Fruit fly (Drosophila melanogaster) whole organism, embryonic: ENCODE data around the gene SmD1.

Experiments used
- CG10267 ChIP-seq: fragments of 200-800 bp; sonication (Bioruptor generic); optimal IDR thresholded peaks from 2 replicates; lab custom pipeline; 2018; ENCODE audit warnings: missing biosample characterization, mild to moderate bottlenecking, missing genetic modification characterization, moderate library complexity
- CG10959 ChIP-seq: fragments of 200-800 bp; sonication (Bioruptor generic); IDR thresholded peaks from 2 replicates; pipeline ENCODE4 v1.3.6; 2022; ENCODE audit warnings: missing biosample characterization, missing genetic modification characterization
- CG11093 ChIP-seq: fragments of 200-800 bp; sonication (Bioruptor generic); IDR thresholded peaks from 3 replicates; pipeline ENCODE4 v1.3.6; 2022; ENCODE audit warnings: missing biosample characterization, missing genetic modification characterization
- CG11723 ChIP-seq: fragments of 200-800 bp; sonication (Bioruptor generic); optimal IDR thresholded peaks from 2 replicates; lab custom pipeline; 2017; ENCODE audit warnings: missing biosample characterization, mild to moderate bottlenecking, missing genetic modification characterization
- CG1233 ChIP-seq: fragments of 200-800 bp; sonication (Bioruptor generic); optimal IDR thresholded peaks from 4 replicates; lab custom pipeline; 2018; ENCODE audit warnings: missing biosample characterization, mild to moderate bottlenecking, missing genetic modification characterization
- CG13123 ChIP-seq: fragments of 200-800 bp; sonication (Bioruptor generic); optimal IDR thresholded peaks from 2 replicates; lab custom pipeline; 2016; ENCODE audit warnings: missing biosample characterization, missing genetic modification characterization
- CG15269 ChIP-seq: fragments of 200-800 bp; sonication (Bioruptor generic); optimal IDR thresholded peaks from 2 replicates; lab custom pipeline; 2018; ENCODE audit warnings: missing biosample characterization, mild to moderate bottlenecking, missing genetic modification characterization, moderate library complexity
- CG15479 ChIP-seq: fragments of 200-800 bp; sonication (Bioruptor generic); optimal IDR thresholded peaks from 3 replicates; lab custom pipeline; 2019; ENCODE audit warnings: missing biosample characterization, mild to moderate bottlenecking, missing genetic modification characterization, moderate library complexity
- CG18262 ChIP-seq: fragments of 200-800 bp; optimal IDR thresholded peaks from 3 replicates; lab custom pipeline; 2019; ENCODE audit warnings: missing biosample characterization, mild to moderate bottlenecking, missing genetic modification characterization, moderate library complexity
- CG2116 ChIP-seq: fragments of 200-800 bp; sonication (Bioruptor generic); optimal IDR thresholded peaks from 3 replicates; lab custom pipeline; 2018; ENCODE audit warnings: missing biosample characterization, mild to moderate bottlenecking, missing genetic modification characterization
- CG2129 ChIP-seq: fragments of 200-800 bp; sonication (Bioruptor generic); IDR thresholded peaks from 2 replicates; pipeline ENCODE4 v1.3.6; 2022; ENCODE audit warnings: missing biosample characterization, missing genetic modification characterization; ENCODE audit not compliant: partially characterized antibody
- CG2712 ChIP-seq: fragments of 200-800 bp; optimal IDR thresholded peaks from 3 replicates; lab custom pipeline; 2019; ENCODE audit warnings: missing biosample characterization, mild to moderate bottlenecking, missing genetic modification characterization, moderate library complexity
- CG30020 ChIP-seq: fragments of 200-800 bp; optimal IDR thresholded peaks from 2 replicates; lab custom pipeline; 2019; ENCODE audit warnings: missing biosample characterization, mild to moderate bottlenecking, missing genetic modification characterization, moderate library complexity
- CG31365 ChIP-seq: fragments of 200-800 bp; sonication (Bioruptor generic); optimal IDR thresholded peaks from 2 replicates; lab custom pipeline; 2018; ENCODE audit warnings: missing biosample characterization, mild to moderate bottlenecking, missing genetic modification characterization
- CG34224 ChIP-seq: fragments of 200-800 bp; sonication (Bioruptor generic); IDR thresholded peaks from 3 replicates; pipeline ENCODE4 v1.3.6; 2022; ENCODE audit warnings: missing biosample characterization, missing genetic modification characterization; ENCODE audit not compliant: partially characterized antibody
- CG4360 ChIP-seq: fragments of 200-800 bp; sonication (Bioruptor generic); IDR thresholded peaks from 2 replicates; pipeline ENCODE4 v1.3.6; 2022; ENCODE audit warnings: missing biosample characterization, missing genetic modification characterization
- CG4424 ChIP-seq: fragments of 200-800 bp; sonication (Bioruptor generic); optimal IDR thresholded peaks from 3 replicates; lab custom pipeline; 2016; ENCODE audit warnings: missing biosample characterization, missing genetic modification characterization
- CG6791 ChIP-seq: fragments of 200-800 bp; sonication (Bioruptor generic); IDR thresholded peaks from 3 replicates; pipeline ENCODE4 v1.3.6; 2022; ENCODE audit warnings: missing biosample characterization, missing genetic modification characterization; ENCODE audit not compliant: partially characterized antibody
- CG8089 ChIP-seq: fragments of 200-800 bp; sonication (Bioruptor generic); optimal IDR thresholded peaks from 3 replicates; lab custom pipeline; 2016; ENCODE audit warnings: missing biosample characterization, missing genetic modification characterization
- CG8765 ChIP-seq: fragments of 200-800 bp; sonication (Bioruptor generic); IDR thresholded peaks from 2 replicates; pipeline ENCODE4 v1.3.6; 2022; ENCODE audit warnings: missing biosample characterization, missing genetic modification characterization
- Dip3 ChIP-seq: fragments of 200-800 bp; sonication (Bioruptor generic); optimal IDR thresholded peaks from 3 replicates; lab custom pipeline; 2016; ENCODE audit warnings: missing biosample characterization, missing genetic modification characterization
- Doc3 ChIP-seq: fragments of 200-800 bp; sonication (Bioruptor generic); IDR thresholded peaks from 3 replicates; pipeline ENCODE4 v1.3.6; 2022; ENCODE audit warnings: missing biosample characterization, missing genetic modification characterization; ENCODE audit not compliant: partially characterized antibody
- E2f2 ChIP-seq: fragments of 200-800 bp; sonication (Bioruptor generic); IDR thresholded peaks from 2 replicates; pipeline ENCODE4 v1.3.6; 2022; ENCODE audit warnings: missing biosample characterization, missing genetic modification characterization
- Ets97D ChIP-seq: fragments of 200-800 bp; sonication (Bioruptor generic); optimal IDR thresholded peaks from 3 replicates; lab custom pipeline; 2016; ENCODE audit warnings: missing biosample characterization, missing genetic modification characterization
- Hr78 ChIP-seq, 2 experiments: fragments of 200-800 bp in 1 of 2; fragments of >200 bp in 1 of 2; sonication (Bioruptor generic) in 1 of 2; optimal IDR thresholded peaks; 2 replicates each; lab custom pipeline; 2017 to 2019; ENCODE audit warnings: missing biosample characterization in 2 of 2, missing genetic modification characterization in 2 of 2, mild to moderate bottlenecking in 1 of 2, moderate library complexity in 1 of 2
- Mes4 ChIP-seq: fragments of 200-800 bp; sonication (Bioruptor generic); optimal IDR thresholded peaks from 2 replicates; lab custom pipeline; 2016; ENCODE audit warnings: missing biosample characterization, missing genetic modification characterization
- Sin3A ChIP-seq: fragments of >200 bp; optimal IDR thresholded peaks from 2 replicates; lab custom pipeline; 2018
- Sry-δ ChIP-seq: fragments of 200-800 bp; sonication (Bioruptor generic); optimal IDR thresholded peaks from 2 replicates; lab custom pipeline; 2016; ENCODE audit warnings: missing biosample characterization, missing genetic modification characterization
- Ssrp ChIP-seq: fragments of 200-800 bp; sonication (Bioruptor generic); optimal IDR thresholded peaks from 2 replicates; lab custom pipeline; 2018; ENCODE audit warnings: missing biosample characterization, mild to moderate bottlenecking, missing genetic modification characterization, moderate library complexity
- Tbp ChIP-seq: fragments of >200 bp; optimal IDR thresholded peaks from 2 replicates; lab custom pipeline; 2018; ENCODE audit warnings: missing biosample characterization, missing genetic modification characterization
- ac ChIP-seq: fragments of 200-800 bp; sonication (Bioruptor generic); optimal IDR thresholded peaks from 3 replicates; lab custom pipeline; 2017; ENCODE audit warnings: missing biosample characterization, mild to moderate bottlenecking, missing genetic modification characterization
- ato ChIP-seq: fragments of 200-800 bp; sonication (Bioruptor generic); IDR thresholded peaks from 2 replicates; pipeline ENCODE4 v1.3.6; 2022; ENCODE audit warnings: missing biosample characterization, missing genetic modification characterization; ENCODE audit not compliant: partially characterized antibody
- az2 ChIP-seq: fragments of 200-800 bp; sonication (Bioruptor generic); optimal IDR thresholded peaks from 3 replicates; lab custom pipeline; 2016; ENCODE audit warnings: missing biosample characterization, missing genetic modification characterization
- cg ChIP-seq: fragments of 200-800 bp; sonication (Bioruptor generic); optimal IDR thresholded peaks from 3 replicates; lab custom pipeline; 2019; ENCODE audit warnings: missing biosample characterization, mild to moderate bottlenecking, missing genetic modification characterization, moderate library complexity
- ci ChIP-seq: fragments of 200-800 bp; sonication (Bioruptor generic); IDR thresholded peaks from 3 replicates; pipeline ENCODE4 v1.3.6; 2022; ENCODE audit warnings: missing biosample characterization, missing genetic modification characterization
- croc ChIP-seq: fragments of 200-800 bp; sonication (Bioruptor generic); conservative IDR thresholded peaks from 3 replicates; pipeline ENCODE4 v1.3.6; 2022; ENCODE audit warnings: missing biosample characterization, missing genetic modification characterization
- cwo ChIP-seq: fragments of 200-800 bp; sonication (Bioruptor generic); optimal IDR thresholded peaks from 3 replicates; lab custom pipeline; 2017; ENCODE audit warnings: missing biosample characterization, missing genetic modification characterization, mild to moderate bottlenecking, moderate library complexity, missing genetic modification reagents
- dmrt11E ChIP-seq: fragments of 200-800 bp; sonication (Bioruptor generic); optimal IDR thresholded peaks from 3 replicates; lab custom pipeline; 2018; ENCODE audit warnings: missing biosample characterization, mild to moderate bottlenecking, missing genetic modification characterization, moderate library complexity
- exex ChIP-seq: fragments of 200-800 bp; sonication (Bioruptor generic); optimal IDR thresholded peaks from 4 replicates; lab custom pipeline; 2018; ENCODE audit warnings: missing biosample characterization, mild to moderate bottlenecking, missing genetic modification characterization, moderate library complexity
- fu2 ChIP-seq: fragments of 200-800 bp; sonication (Bioruptor generic); optimal IDR thresholded peaks from 2 replicates; lab custom pipeline; 2016; ENCODE audit warnings: missing biosample characterization, missing genetic modification characterization
- gfzf ChIP-seq: fragments of 200-800 bp; sonication (Bioruptor generic); optimal IDR thresholded peaks from 2 replicates; lab custom pipeline; 2016; ENCODE audit warnings: missing biosample characterization, mild to moderate bottlenecking, missing genetic modification characterization, moderate library complexity
- gro ChIP-seq: fragments of 200-800 bp; sonication (Bioruptor generic); optimal IDR thresholded peaks from 2 replicates; lab custom pipeline; 2016; ENCODE audit warnings: missing biosample characterization, missing genetic modification characterization
- gsb ChIP-seq: fragments of 200-800 bp; sonication (Bioruptor generic); IDR thresholded peaks from 2 replicates; pipeline ENCODE4 v1.3.6; 2022; ENCODE audit warnings: missing biosample characterization, missing genetic modification characterization
- jigr1 ChIP-seq: fragments of 200-800 bp; sonication (Bioruptor generic); IDR thresholded peaks from 3 replicates; pipeline ENCODE4 v1.3.6; 2022; ENCODE audit warnings: missing biosample characterization, missing genetic modification characterization
- kni ChIP-seq: fragments of 200-800 bp; sonication (Bioruptor generic); optimal IDR thresholded peaks from 3 replicates; lab custom pipeline; 2017; ENCODE audit warnings: mild to moderate bottlenecking, missing biosample characterization, missing genetic modification reagents, missing genetic modification characterization
- nerfin-2 ChIP-seq: fragments of 200-800 bp; sonication (Bioruptor generic); IDR thresholded peaks from 2 replicates; pipeline ENCODE4 v1.3.6; 2022; ENCODE audit warnings: missing biosample characterization, missing genetic modification characterization; ENCODE audit not compliant: partially characterized antibody
- pfk ChIP-seq: fragments of 200-800 bp; sonication (Bioruptor generic); optimal IDR thresholded peaks from 2 replicates; lab custom pipeline; 2018; ENCODE audit warnings: missing biosample characterization, mild to moderate bottlenecking, missing genetic modification characterization, moderate library complexity
- pho ChIP-seq: fragments of 200-800 bp; sonication (Bioruptor generic); optimal IDR thresholded peaks from 2 replicates; lab custom pipeline; 2016; ENCODE audit warnings: missing biosample characterization, missing genetic modification characterization
- phol ChIP-seq: fragments of 200-800 bp; sonication (Bioruptor generic); optimal IDR thresholded peaks from 3 replicates; lab custom pipeline; 2018; ENCODE audit warnings: missing biosample characterization, mild to moderate bottlenecking, missing genetic modification characterization, moderate library complexity
- vnd ChIP-seq: fragments of 200-800 bp; sonication (Bioruptor generic); IDR thresholded peaks from 3 replicates; pipeline ENCODE4 v1.3.6; 2022; ENCODE audit warnings: missing biosample characterization, missing genetic modification characterization; ENCODE audit not compliant: partially characterized antibody
- zfh2 ChIP-seq: fragments of 200-800 bp; sonication (Bioruptor generic); optimal IDR thresholded peaks from 2 replicates; lab custom pipeline; 2016; ENCODE audit warnings: missing biosample characterization, missing genetic modification characterization

The SmD1 gene

dm6 chr3L:12741608-12742007 is 7.2 kb upstream of the SmD1 start, which contains the start of gene CG32112 (continued):
- no peak for TF ChIP-seq croc (GFP tag; lab: Robert Waterston, UW)
- TF ChIP-seq CG13123 (GFP tag; lab: Kevin White, UChicago): peak; percentile 5
- no peak for TF ChIP-seq fu2
- no peak for TF ChIP-seq ac (GFP tag; lab: Kevin White, UChicago)
- peak; percentile 17 for TF ChIP-seq exex (tag; lab: Kevin White, UChicago)
- TF ChIP-seq CG1233 (GFP tag; lab: Kevin White, UChicago): no peak
- TF ChIP-seq Sin3A (lab: Kevin White, UChicago): no peak
- TF ChIP-seq CG30020 (tag; lab: Kevin White, UChicago): peak; percentile 93
- no peak for TF ChIP-seq Ssrp
- peak; percentile 11 for TF ChIP-seq phol
- TF ChIP-seq vnd: peak; percentile 45; the same call in 1 of the 3 replicates
- no peak for TF ChIP-seq gsb
- peak; percentile 89 for TF ChIP-seq Sry-δ (GFP tag; lab: Kevin White, UChicago)
- no peak for TF ChIP-seq ato (GFP tag; lab: Robert Waterston, UW)
- TF ChIP-seq Mes4 (GFP tag; lab: Kevin White, UChicago): no peak
- TF ChIP-seq CG34224 (GFP tag; lab: Robert Waterston, UW): peak; percentile 76
- no peak for TF ChIP-seq CG15269 (tag; lab: Kevin White, UChicago)
- no peak for TF ChIP-seq CG11093 (GFP tag; lab: Robert Waterston, UW)
- no peak for TF ChIP-seq Hr78 (GFP tag; optimal IDR thresholded peaks at IDR 0.05; lab: Kevin White, UChicago)
- TF ChIP-seq Doc3 (GFP tag; lab: Robert Waterston, UW): peak; percentile 77
- TF ChIP-seq cg: no peak
- no peak for TF ChIP-seq cwo (GFP tag; lab: Kevin White, UChicago)
- TF ChIP-seq gro (GFP tag; lab: Kevin White, UChicago): peak; percentile 25
- TF ChIP-seq Tbp: no peak
- TF ChIP-seq Ets97D: peak; percentile 26
- TF ChIP-seq CG4424 (GFP tag; lab: Kevin White, UChicago): no peak
- TF ChIP-seq az2 (GFP tag; lab: Kevin White, UChicago): no peak
- TF ChIP-seq Dip3 (GFP tag; lab: Kevin White, UChicago): no peak
- TF ChIP-seq E2f2: peak; percentile 72
- TF ChIP-seq CG15479 (GFP tag; lab: Kevin White, UChicago): no peak
- TF ChIP-seq jigr1: no peak
- TF ChIP-seq dmrt11E (tag; lab: Kevin White, UChicago): no peak
- TF ChIP-seq ci (GFP tag; lab: Robert Waterston, UW): no peak
- peak; percentile 67; the same call in 1 of the 3 replicates for TF ChIP-seq CG6791
- peak; percentile 10 for TF ChIP-seq CG18262 (tag; lab: Kevin White, UChicago)
- TF ChIP-seq CG2712 (tag; lab: Kevin White, UChicago): peak; percentile 21
- peak; percentile 13 for TF ChIP-seq zfh2
- peak; percentile 89 for TF ChIP-seq CG2116
- no peak for TF ChIP-seq CG31365
- no peak for TF ChIP-seq CG4360 (GFP tag; lab: Robert Waterston, UW)
- no peak for TF ChIP-seq CG8765 (GFP tag; lab: Robert Waterston, UW)
- no peak for TF ChIP-seq CG10959 (GFP tag; lab: Robert Waterston, UW)
- no peak for TF ChIP-seq CG11723 (GFP tag; lab: Kevin White, UChicago)
- peak; percentile 26 for TF ChIP-seq gfzf (GFP tag; lab: Kevin White, UChicago)
- TF ChIP-seq CG8089 (GFP tag; lab: Kevin White, UChicago): no peak
- no peak for TF ChIP-seq kni (GFP tag; lab: Kevin White, UChicago)
- TF ChIP-seq CG10267 (tag; lab: Kevin White, UChicago): peak; percentile 40
- peak; percentile 43 for TF ChIP-seq CG2129 (GFP tag; lab: Robert Waterston, UW)
- peak; percentile 82 for TF ChIP-seq pfk (GFP tag; lab: Kevin White, UChicago)
- peak; percentile 64; the same call in 1 of the 2 replicates for TF ChIP-seq nerfin-2 (GFP tag; lab: Robert Waterston, UW)
- no peak for TF ChIP-seq pho
